Worm (Caenorhabditis elegans): ENCODE measurements around the gene trx-5.

DNA sequence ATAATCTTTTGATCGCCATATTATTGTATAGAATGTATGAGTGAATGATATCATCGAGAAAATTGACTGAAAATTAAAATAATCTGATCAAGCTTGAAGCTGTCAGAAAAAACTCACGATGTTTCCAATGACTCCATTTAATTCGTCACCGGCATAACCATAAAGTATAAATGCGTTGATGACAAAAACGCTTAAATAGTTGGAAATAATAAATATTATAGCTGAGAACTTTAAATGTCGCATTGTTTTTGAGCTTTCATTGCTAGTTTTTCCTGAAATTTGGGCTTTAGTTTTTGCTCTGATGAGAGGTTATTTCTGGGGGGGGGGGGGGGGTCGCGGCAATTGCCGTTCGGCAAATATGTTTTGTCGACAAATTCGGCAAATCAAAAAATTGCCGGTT is 16.9 kb upstream of the trx-5 start:
- no peak for TF ChIP-seq ceh-39 (tag; optimal IDR thresholded peaks at IDR 0.05)
- no peak for TF ChIP-seq zip-8 (tag; optimal IDR thresholded peaks at IDR 0.05)
- no peak for TF ChIP-seq nhr-237 (tag; optimal IDR thresholded peaks at IDR 0.05)
- TF ChIP-seq unc-39 (tag; optimal IDR thresholded peaks at IDR 0.05), result no peak
- TF ChIP-seq ztf-11 (tag; optimal IDR thresholded peaks at IDR 0.05), result no peak
- no peak for TF ChIP-seq snpc-4 (tag; optimal IDR thresholded peaks at IDR 0.05)
- TF ChIP-seq nhr-12 (tag; optimal IDR thresholded peaks at IDR 0.05), result no peak
- TF ChIP-seq nhr-76 (tag; optimal IDR thresholded peaks at IDR 0.05), result no peak

Data from whole organism, mixed stage, embryonic.